Worm (Caenorhabditis elegans): Measurements from ENCODE around the gene tag-180.

Gene tag-180

DNA sequence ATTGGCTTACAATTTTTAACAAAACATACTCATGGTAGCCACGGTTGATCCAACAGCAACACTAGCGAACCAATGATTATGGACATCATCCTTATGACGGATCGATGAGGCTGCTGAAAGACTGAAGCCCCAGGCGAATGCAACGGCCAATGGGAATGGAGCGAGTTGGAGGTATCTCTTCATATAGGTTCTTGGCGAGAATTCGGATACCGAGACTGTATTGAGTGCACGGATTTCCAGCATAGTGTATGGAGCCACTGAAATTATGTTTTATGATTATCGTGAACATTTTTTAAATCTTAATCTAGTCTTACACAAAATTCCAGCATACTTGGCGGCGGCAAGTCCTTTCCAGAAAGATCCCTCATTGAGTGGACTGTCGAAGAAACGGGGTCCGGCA is 15.3 kb upstream of the tag-180 start:
- TF ChIP-seq fkh-10 (GFP tag; optimal IDR thresholded peaks at IDR 0.05), result no peak
- TF ChIP-seq isw-1 (GFP tag; IDR thresholded peaks at IDR 0.05), result no peak
- no peak for TF ChIP-seq zip-4 (GFP tag; optimal IDR thresholded peaks at IDR 0.05)
- no peak for TF ChIP-seq nhr-71 (tag; optimal IDR thresholded peaks at IDR 0.05)
- no peak for TF ChIP-seq C34B4.2 (tag; optimal IDR thresholded peaks at IDR 0.05)
- TF ChIP-seq aly-2 (tag; optimal IDR thresholded peaks at IDR 0.05), result no peak
- no peak for TF ChIP-seq blmp-1 (tag; optimal IDR thresholded peaks at IDR 0.05)
- no peak for TF ChIP-seq nhr-84 (tag; optimal IDR thresholded peaks at IDR 0.05)
- no peak for TF ChIP-seq nhr-11 (tag; optimal IDR thresholded peaks at IDR 0.05)

DNA sequence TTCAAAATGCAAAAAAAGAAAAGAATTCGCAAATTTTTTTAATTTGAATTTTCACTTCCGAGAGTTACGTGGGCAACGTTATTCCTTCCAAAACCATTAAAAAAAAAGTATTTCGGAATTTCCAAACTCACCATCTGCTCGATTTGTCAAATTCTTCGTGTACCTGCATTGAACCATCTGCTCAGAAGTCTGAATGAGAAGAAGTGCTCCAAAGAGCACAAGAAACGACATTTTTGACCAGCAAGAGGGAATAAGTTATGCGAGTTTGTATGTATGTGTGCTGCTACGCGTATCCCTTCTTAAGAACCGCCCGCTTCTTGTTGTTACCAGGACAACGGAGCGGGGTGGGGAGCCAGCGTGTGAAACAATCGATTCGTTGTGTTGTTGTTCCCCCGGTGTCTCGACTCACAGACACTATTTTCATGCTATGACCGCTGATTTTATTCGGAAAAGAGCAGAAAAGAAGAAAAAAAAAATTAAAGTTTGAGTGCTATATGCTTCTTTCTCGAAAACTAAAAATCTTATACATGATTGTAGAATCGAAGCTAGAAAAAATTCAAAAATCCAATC is 14.2 kb upstream of the tag-180 start, which contains the start of gene lgc-20:
Gene lgc-20 (minus strand): TSS at position 311 of the 570 bp plus-strand sequence.
- TF ChIP-seq efl-1 (optimal IDR thresholded peaks at IDR 0.05) (no peak), efl-1 (GFP tag; optimal IDR thresholded peaks at IDR 0.05 in 1 of 2) (peak in 1 of 2 experiments; percentile 78), fkh-8 (tag; optimal IDR thresholded peaks at IDR 0.05) (peak; percentile 28), xbp-1 (tag; optimal IDR thresholded peaks at IDR 0.05) (no peak)

DNA sequence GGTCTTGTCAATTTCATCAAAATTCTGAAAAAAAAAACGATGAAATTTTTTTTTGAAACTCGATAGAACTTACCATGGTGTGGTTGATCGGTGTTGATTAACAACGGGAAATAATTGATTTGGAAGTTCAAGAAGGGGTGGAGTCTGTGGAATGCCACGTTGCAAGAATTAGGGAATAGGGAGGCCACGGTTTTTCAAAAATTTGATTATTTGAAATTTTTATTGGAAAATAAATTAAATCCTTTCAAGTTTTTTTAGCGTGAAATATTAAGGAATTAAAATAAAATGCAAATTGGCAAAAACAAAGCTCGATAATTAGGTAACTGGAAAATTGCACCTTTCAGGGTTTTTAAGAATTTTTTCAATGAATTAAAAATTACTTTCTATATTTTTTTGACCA is 10.3 kb upstream of the tag-180 start, which contains the start of gene rmd-3:
Gene rmd-3 (minus strand): TSS at position 101 of the 400 bp plus-strand sequence.
- TF ChIP-seq aha-1 (tag; optimal IDR thresholded peaks at IDR 0.05) (no peak), nhr-28 (tag; optimal IDR thresholded peaks at IDR 0.05) (no peak), nhr-77 (tag; optimal IDR thresholded peaks at IDR 0.05) (no peak), unc-130 (tag; optimal IDR thresholded peaks at IDR 0.05) (no peak), unc-86 (tag; optimal IDR thresholded peaks at IDR 0.05) (no peak), ceh-8 (GFP tag; optimal IDR thresholded peaks at IDR 0.05) (no peak), nhr-76 (tag; optimal IDR thresholded peaks at IDR 0.05) (no peak), mef-2 (tag; optimal IDR thresholded peaks at IDR 0.05) (no peak), snu-23 (GFP tag; optimal IDR thresholded peaks at IDR 0.05) (no peak), lin-35 (GFP tag; optimal IDR thresholded peaks at IDR 0.05) (no peak), skn-1 (tag; optimal IDR thresholded peaks at IDR 0.05) (no peak), rnt-1 (tag; optimal IDR thresholded peaks at IDR 0.05) (no peak), hlh-4 (tag; optimal IDR thresholded peaks at IDR 0.05) (no peak), tbx-2 (tag; optimal IDR thresholded peaks at IDR 0.05) (no peak), nhr-19 (GFP tag; conservative IDR thresholded peaks at IDR 0.05) (no peak), swsn-7 (tag; optimal IDR thresholded peaks at IDR 0.05) (no peak), unc-30 (tag; optimal IDR thresholded peaks at IDR 0.05) (no peak), zip-4 (GFP tag; optimal IDR thresholded peaks at IDR 0.05) (no peak)

DNA sequence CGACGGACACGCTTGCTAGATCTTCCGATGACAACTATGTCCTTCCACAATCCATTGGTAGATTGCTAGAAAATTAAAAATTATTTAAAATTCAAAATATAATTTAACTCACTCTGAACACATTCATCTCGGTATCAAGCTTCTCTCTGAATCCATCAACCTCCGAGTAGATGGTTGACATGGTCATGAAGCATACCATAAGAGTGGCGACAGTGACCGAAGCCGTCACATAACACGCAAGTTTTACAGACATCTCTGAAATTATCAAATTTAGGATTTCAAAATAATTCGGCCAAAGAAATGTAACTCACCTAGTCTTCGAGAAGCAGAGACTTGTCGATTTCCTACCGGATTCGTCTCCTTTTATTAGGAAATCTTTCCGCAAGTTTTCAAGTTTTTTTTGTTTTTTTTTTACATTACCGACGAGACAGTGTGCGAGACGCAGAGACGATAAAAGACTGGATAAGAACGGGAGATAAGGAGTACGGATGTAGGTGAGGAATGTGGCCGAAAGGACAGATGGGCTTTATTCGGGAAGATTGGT is 8.3 kb upstream of the tag-180 start, which contains the start of gene sqt-1:
Gene sqt-1 (minus strand): TSS at position 341 of the 544 bp plus-strand sequence.
- TF ChIP-seq jun-1 (tag; optimal IDR thresholded peaks at IDR 0.05), result no peak
- TF ChIP-seq blmp-1 (tag; optimal IDR thresholded peaks at IDR 0.05), result peak; percentile 48

DNA sequence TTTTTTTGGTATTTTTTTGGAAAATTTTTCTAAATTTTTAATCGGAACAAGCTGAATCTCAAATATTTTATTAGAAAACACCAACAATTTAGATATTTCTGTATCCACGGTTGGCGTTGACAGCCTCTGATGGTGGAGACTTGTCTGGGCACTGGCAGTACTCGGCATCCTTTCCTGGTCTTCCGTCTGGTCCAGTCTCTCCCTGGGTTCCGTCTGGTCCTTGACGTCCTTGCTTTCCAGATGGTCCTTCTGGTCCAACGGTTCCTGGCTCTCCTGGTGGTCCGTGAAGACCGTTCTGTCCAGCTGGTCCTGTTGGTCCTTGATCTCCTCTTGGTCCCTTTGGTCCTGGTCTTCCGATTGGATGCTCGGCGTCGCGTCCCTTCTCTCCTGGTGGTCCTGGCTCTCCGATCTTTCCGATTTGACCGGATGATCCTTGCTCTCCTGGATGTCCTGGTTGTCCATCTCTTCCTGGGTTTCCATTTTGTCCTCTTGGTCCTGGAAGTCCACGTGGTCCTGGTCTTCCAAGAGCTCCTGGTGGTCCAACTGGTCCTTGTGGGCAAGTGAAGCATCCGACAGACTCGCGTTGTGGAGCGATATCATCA is 7.5 kb upstream of the tag-180 start:
- TF ChIP-seq nhr-19 (GFP tag; conservative IDR thresholded peaks at IDR 0.05) (no peak), sox-4 (tag; optimal IDR thresholded peaks at IDR 0.05) (no peak), grh-1 (GFP tag; IDR thresholded peaks at IDR 0.05) (no peak), ceh-88 (GFP tag; IDR thresholded peaks at IDR 0.05) (no peak), unc-86 (tag; optimal IDR thresholded peaks at IDR 0.05) (no peak), ceh-63 (GFP tag; optimal IDR thresholded peaks at IDR 0.05) (no peak)

All from whole organism, L1 larva.